Worm (Caenorhabditis elegans): ENCODE data around the gene snf-7.

- TF ChIP-seq elt-1 (tag; optimal IDR thresholded peaks at IDR 0.05; ENCODE audit: borderline replicate concordance, insufficient read depth) (no peak), lsy-2 (tag; optimal IDR thresholded peaks at IDR 0.05) (no peak), elt-3 (tag; optimal IDR thresholded peaks at IDR 0.05) (no peak), unc-62 (GFP tag; optimal IDR thresholded peaks at IDR 0.05) (no peak), pha-4 (tag; optimal IDR thresholded peaks at IDR 0.05) (no peak), snpc-4 (tag; optimal IDR thresholded peaks at IDR 0.05) (no peak), sptf-1 (tag; optimal IDR thresholded peaks at IDR 0.05) (no peak)
These were observed 8.7 kb downstream of the snf-7 start for ce11 chrIII:13013912-13014311.

All from whole organism, mixed stage, embryonic.